Fruit fly (Drosophila melanogaster): ENCODE data around the gene CG33710.

CG33710 gene

dm6 chr3L:19907706-19908070 lies 44.9 kb downstream of the CG33710 start (continued):
- no peak for TF ChIP-seq lov (optimal IDR thresholded peaks at IDR 0.05)
- no peak for TF ChIP-seq lov (GFP tag; IDR thresholded peaks at IDR 0.05)
- TF ChIP-seq CG1529 (GFP tag; optimal IDR thresholded peaks at IDR 0.05): no peak
- no peak for TF ChIP-seq CG18476 (GFP tag; optimal IDR thresholded peaks at IDR 0.05)
- TF ChIP-seq stc (GFP tag; IDR thresholded peaks at IDR 0.05): no peak
- no peak for TF ChIP-seq CG3163 (GFP tag; optimal IDR thresholded peaks at IDR 0.05)
- TF ChIP-seq CG18619 (GFP tag; optimal IDR thresholded peaks at IDR 0.05): no peak
- peak; percentile 7 for TF ChIP-seq Atf-2 (GFP tag; optimal IDR thresholded peaks at IDR 0.05)
- no peak for TF ChIP-seq lola (GFP tag; optimal IDR thresholded peaks at IDR 0.05)
- peak in 1 of 2 experiments; percentile 2 for TF ChIP-seq chif (GFP tag; optimal IDR thresholded peaks at IDR 0.05)
- TF ChIP-seq croc (GFP tag; conservative IDR thresholded peaks at IDR 0.05): no peak
- TF ChIP-seq slbo (GFP tag; IDR thresholded peaks at IDR 0.05): no peak
- no peak for TF ChIP-seq CG13287 (GFP tag; IDR thresholded peaks at IDR 0.05; ENCODE audit: partially characterized antibody)
- no peak for TF ChIP-seq CG6175 (GFP tag; IDR thresholded peaks at IDR 0.05)

DNA sequence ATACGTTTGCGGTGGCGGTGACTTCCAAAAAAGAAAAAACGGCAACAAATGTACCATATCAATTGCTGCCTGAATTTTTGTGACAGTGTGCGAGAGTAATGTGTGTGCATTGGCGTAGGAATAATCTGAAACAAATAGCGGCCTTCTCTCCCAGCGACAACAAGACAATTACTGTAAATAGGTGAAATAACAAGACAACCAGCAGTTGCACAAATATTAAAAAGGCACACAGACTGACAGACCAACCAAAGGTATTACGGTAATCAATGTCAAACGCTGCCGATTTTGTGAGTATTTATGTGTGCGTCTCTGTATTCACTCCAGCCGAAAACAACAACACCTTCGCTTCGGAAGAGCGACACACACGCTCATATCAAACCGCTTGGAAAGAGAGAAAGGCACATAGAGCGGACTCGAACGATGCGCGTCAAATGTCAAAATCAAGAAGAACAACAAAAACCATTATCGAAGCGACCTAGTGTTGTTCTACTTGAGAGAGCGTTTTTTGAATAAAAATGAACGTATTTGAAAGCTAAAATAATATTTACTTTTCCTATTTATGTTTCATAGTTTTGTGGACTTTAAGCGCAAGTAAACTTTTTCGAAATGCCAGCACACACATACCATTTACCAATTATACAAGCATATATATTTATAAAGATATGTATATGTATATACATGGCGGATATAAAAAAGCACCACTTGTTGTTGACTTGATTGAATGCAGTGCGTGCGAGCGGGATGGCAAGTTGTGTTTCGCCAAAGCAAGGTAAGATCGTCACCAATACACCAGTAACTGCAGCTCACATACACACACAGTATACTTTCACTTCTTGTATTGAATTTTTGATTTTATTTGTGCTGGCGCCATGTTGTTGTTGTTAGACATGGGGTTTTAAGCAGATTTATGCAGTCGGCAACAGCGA lies 45.5 kb downstream of the CG33710 start:
- TF ChIP-seq HLHmδ (GFP tag; optimal IDR thresholded peaks at IDR 0.05) (peak; percentile 66), CG11695 (GFP tag; IDR thresholded peaks at IDR 0.05) (peak; percentile 80), CG14710 (tag; optimal IDR thresholded peaks at IDR 0.05) (peak; percentile 58), sug (tag; optimal IDR thresholded peaks at IDR 0.05) (peak; percentile 73), CG1529 (GFP tag; optimal IDR thresholded peaks at IDR 0.05) (peak; percentile 78), Hr51 (GFP tag; optimal IDR thresholded peaks at IDR 0.05) (peak in 1 of 2 experiments; percentile 39), CG11093 (GFP tag; IDR thresholded peaks at IDR 0.05) (peak; percentile 48; the same call in 1 of the 3 replicates), CG14667 (GFP tag; IDR thresholded peaks at IDR 0.05) (no peak), CG11398 (GFP tag; optimal IDR thresholded peaks at IDR 0.05) (peak; percentile 81), ind (GFP tag; optimal IDR thresholded peaks at IDR 0.05) (peak; percentile 25), CG3281 (GFP tag; optimal IDR thresholded peaks at IDR 0.05) (peak; percentile 67), D (optimal IDR thresholded peaks at IDR 0.05) (peak; percentile 65), D (GFP tag; optimal IDR thresholded peaks at IDR 0.05) (peak; percentile 62), Scr (GFP tag; IDR thresholded peaks at IDR 0.05; ENCODE audit: partially characterized antibody) (0 out of 2 replicates have a peak, but pooled peaks have one; percentile 15), CG14860 (GFP tag; IDR thresholded peaks at IDR 0.05; ENCODE audit: partially characterized antibody) (no peak), CG30431 (GFP tag; optimal IDR thresholded peaks at IDR 0.05) (no peak), CG6689 (GFP tag; IDR thresholded peaks at IDR 0.05) (peak; percentile 23; the same call in 1 of the 2 replicates), CG2712 (tag; optimal IDR thresholded peaks at IDR 0.05) (peak; percentile 41), yki (optimal IDR thresholded peaks at IDR 0.05) (no peak), rib (GFP tag; IDR thresholded peaks at IDR 0.05) (0 out of 2 replicates have a peak, but pooled peaks have one; percentile 22), HmgD (GFP tag; optimal IDR thresholded peaks at IDR 0.05) (peak; percentile 51), cas (GFP tag; IDR thresholded peaks at IDR 0.05) (no peak), crol (GFP tag; IDR thresholded peaks at IDR 0.05) (no peak), CG10654 (GFP tag; optimal IDR thresholded peaks at IDR 0.05) (peak; percentile 66), CG4360 (GFP tag; IDR thresholded peaks at IDR 0.05) (peak; percentile 82), sens (GFP tag) (peak; percentile 95), Oaz (GFP tag; IDR thresholded peaks at IDR 0.05) (no peak; the same call in 1 of the 2 replicates), Dref (GFP tag; IDR thresholded peaks at IDR 0.05) (no peak), CG13296 (GFP tag; optimal IDR thresholded peaks at IDR 0.05) (peak; percentile 75), CG8359 (GFP tag; optimal IDR thresholded peaks at IDR 0.05; ENCODE audit: borderline replicate concordance) (peak; percentile 40), HLH54F (GFP tag; optimal IDR thresholded peaks at IDR 0.05) (peak; percentile 0), CG15696 (tag; optimal IDR thresholded peaks at IDR 0.05) (peak; percentile 57), Xrp1 (GFP tag; IDR thresholded peaks at IDR 0.05) (peak; percentile 78), Bdp1 (GFP tag; optimal IDR thresholded peaks at IDR 0.05) (peak; percentile 10), Fer1 (GFP tag; optimal IDR thresholded peaks at IDR 0.05) (peak; percentile 78), CG3163 (GFP tag; optimal IDR thresholded peaks at IDR 0.05) (peak; percentile 63), Xbp1 (GFP tag; optimal IDR thresholded peaks at IDR 0.05) (no peak)

All from whole organism, embryonic.